Fruit fly (Drosophila melanogaster): ENCODE results near the gene Pdp1.
A peak's percentile ranks its signal among the peaks of the same experiment; 100 is the strongest.

Gene Pdp1

dm6 chr3L:7875606-7876366 lies 8.6 kb upstream of the Pdp1 start (continued):
- no peak for TF ChIP-seq ham (GFP tag; IDR thresholded peaks at IDR 0.05)
- TF ChIP-seq pb (GFP tag; optimal IDR thresholded peaks at IDR 0.05) = no peak
- TF ChIP-seq CG3995 (GFP tag; optimal IDR thresholded peaks at IDR 0.05) = no peak
- TF ChIP-seq CG15269 (tag; optimal IDR thresholded peaks at IDR 0.05) = peak; percentile 53
- no peak for TF ChIP-seq CG17802 (tag; optimal IDR thresholded peaks at IDR 0.05)
- TF ChIP-seq bsh (GFP tag; optimal IDR thresholded peaks at IDR 0.05) = peak; percentile 13 to 59
- TF ChIP-seq Hey (tag; optimal IDR thresholded peaks at IDR 0.05) = no peak
- TF ChIP-seq H15 (GFP tag; IDR thresholded peaks at IDR 0.05) = no peak
- no peak for TF ChIP-seq crc (GFP tag; optimal IDR thresholded peaks at IDR 0.05)
- TF ChIP-seq al (GFP tag; IDR thresholded peaks at IDR 0.05) = no peak
- no peak for TF ChIP-seq CG6175 (GFP tag; IDR thresholded peaks at IDR 0.05)
- peak; percentile 43; the same call in 1 of the 3 replicates for TF ChIP-seq CG34422 (GFP tag; IDR thresholded peaks at IDR 0.05)
- no peak for TF ChIP-seq Gug (GFP tag; IDR thresholded peaks at IDR 0.05)
- no peak for TF ChIP-seq Adf1 (GFP tag; IDR thresholded peaks at IDR 0.05)
- no peak for TF ChIP-seq CG3838 (GFP tag; optimal IDR thresholded peaks at IDR 0.05)
- peak; percentile 9 for TF ChIP-seq HLH54F (GFP tag; optimal IDR thresholded peaks at IDR 0.05)
- TF ChIP-seq Sin3A (optimal IDR thresholded peaks at IDR 0.05) = no peak
- TF ChIP-seq Optix (GFP tag; IDR thresholded peaks at IDR 0.05) = no peak
- peak; percentile 18 for TF ChIP-seq NfI (GFP tag; optimal IDR thresholded peaks at IDR 0.05)
- no peak for TF ChIP-seq gcm2 (GFP tag; optimal IDR thresholded peaks at IDR 0.05)
- no peak for TF ChIP-seq CG1647 (GFP tag; optimal IDR thresholded peaks at IDR 0.05)
- no peak for TF ChIP-seq ftz-f1 (GFP tag; optimal IDR thresholded peaks at IDR 0.05)
- no peak for TF ChIP-seq zen (tag; optimal IDR thresholded peaks at IDR 0.05)
- peak; percentile 48; the same call in 1 of the 3 replicates for TF ChIP-seq dysf (GFP tag; IDR thresholded peaks at IDR 0.05)
- no peak for TF ChIP-seq sim (GFP tag; IDR thresholded peaks at IDR 0.05)
- TF ChIP-seq CG2129 (GFP tag; IDR thresholded peaks at IDR 0.05; ENCODE audit: partially characterized antibody) = no peak
- TF ChIP-seq CG11247 (GFP tag; IDR thresholded peaks at IDR 0.05) = no peak
- peak; percentile 47; the same call in 1 of the 2 replicates for TF ChIP-seq esg (GFP tag; conservative IDR thresholded peaks at IDR 0.05)
- TF ChIP-seq MESR4 (GFP tag; optimal IDR thresholded peaks at IDR 0.05) = no peak
- TF ChIP-seq tgo (GFP tag; IDR thresholded peaks at IDR 0.05) = peak; percentile 47
- no peak for TF ChIP-seq dati (GFP tag; IDR thresholded peaks at IDR 0.05)
- TF ChIP-seq Fer1 (GFP tag; optimal IDR thresholded peaks at IDR 0.05) = peak; percentile 39
- no peak for TF ChIP-seq stwl (tag; optimal IDR thresholded peaks at IDR 0.05)
- TF ChIP-seq pita (GFP tag; optimal IDR thresholded peaks at IDR 0.05) = no peak
- TF ChIP-seq CG14965 (GFP tag; optimal IDR thresholded peaks at IDR 0.05; ENCODE audit: borderline replicate concordance) = no peak
- TF ChIP-seq CoRest (tag; optimal IDR thresholded peaks at IDR 0.05) = peak; percentile 73
- TF ChIP-seq fd96Cb (tag; optimal IDR thresholded peaks at IDR 0.05) = peak; percentile 64
- TF ChIP-seq D19A (tag; optimal IDR thresholded peaks at IDR 0.05) = peak; percentile 22
- TF ChIP-seq CG6689 (GFP tag; IDR thresholded peaks at IDR 0.05) = peak; percentile 39
- no peak for TF ChIP-seq danr (GFP tag; IDR thresholded peaks at IDR 0.05)
- TF ChIP-seq Xbp1 (GFP tag; optimal IDR thresholded peaks at IDR 0.05) = peak; percentile 55
- no peak for TF ChIP-seq br (optimal IDR thresholded peaks at IDR 0.05)
- TF ChIP-seq CG13296 (GFP tag; optimal IDR thresholded peaks at IDR 0.05) = no peak
- TF ChIP-seq disco-r (GFP tag; optimal IDR thresholded peaks at IDR 0.05) = no peak
- no peak for TF ChIP-seq Nf-YA (GFP tag; IDR thresholded peaks at IDR 0.05)
- no peak for TF ChIP-seq sens-2 (GFP tag; IDR thresholded peaks at IDR 0.05)
- TF ChIP-seq CG17359 (tag; optimal IDR thresholded peaks at IDR 0.05) = peak; percentile 49
- no peak for TF ChIP-seq pho (GFP tag; optimal IDR thresholded peaks at IDR 0.05)
- no peak for TF ChIP-seq CG7786 (GFP tag; optimal IDR thresholded peaks at IDR 0.05)
- TF ChIP-seq run (tag; optimal IDR thresholded peaks at IDR 0.05) = no peak
- TF ChIP-seq CG14441 (GFP tag; IDR thresholded peaks at IDR 0.05) = peak; percentile 12; the same call in 1 of the 2 replicates
- no peak for TF ChIP-seq sob (GFP tag; IDR thresholded peaks at IDR 0.05)
